Fruit fly (Drosophila melanogaster) whole organism, embryonic: ENCODE data around the gene CG42828.

ENCODE experiments used
- CG10274 ChIP-seq: fragments of 200-800 bp; sonication (Bioruptor generic); optimal IDR thresholded peaks from 3 replicates; lab custom pipeline; 2017; ENCODE audit warnings: missing biosample characterization, mild to moderate bottlenecking, missing genetic modification characterization
- CG10565 ChIP-seq: fragments of 200-800 bp; sonication (Bioruptor generic); optimal IDR thresholded peaks from 3 replicates; lab custom pipeline; 2016; ENCODE audit warnings: missing biosample characterization, mild to moderate bottlenecking, missing genetic modification characterization
- CG12391 ChIP-seq: fragments of 200-800 bp; sonication (Bioruptor generic); optimal IDR thresholded peaks from 3 replicates; lab custom pipeline; 2018; ENCODE audit warnings: missing biosample characterization, mild to moderate bottlenecking, missing genetic modification characterization, moderate library complexity
- CG12659 ChIP-seq: fragments of 200-800 bp; sonication (Bioruptor generic); optimal IDR thresholded peaks from 3 replicates; lab custom pipeline; 2017; ENCODE audit warnings: mild to moderate bottlenecking, missing biosample characterization, missing genetic modification reagents, missing genetic modification characterization
- CG13775 ChIP-seq: fragments of 200-800 bp; sonication (Bioruptor generic); optimal IDR thresholded peaks from 3 replicates; lab custom pipeline; 2017; ENCODE audit warnings: missing biosample characterization, mild to moderate bottlenecking, missing genetic modification characterization
- CG14050 ChIP-seq: fragments of 200-800 bp; sonication (Bioruptor generic); IDR thresholded peaks from 3 replicates; pipeline ENCODE4 v1.3.6; 2022; ENCODE audit warnings: missing biosample characterization, missing genetic modification characterization
- CG17186 ChIP-seq: fragments of 200-800 bp; sonication (Bioruptor generic); optimal IDR thresholded peaks from 3 replicates; lab custom pipeline; 2017; ENCODE audit warnings: missing biosample characterization, missing genetic modification reagents, missing genetic modification characterization
- CG18262 ChIP-seq: fragments of 200-800 bp; optimal IDR thresholded peaks from 3 replicates; lab custom pipeline; 2019; ENCODE audit warnings: missing biosample characterization, mild to moderate bottlenecking, missing genetic modification characterization, moderate library complexity
- CG2120 ChIP-seq: fragments of 200-800 bp; sonication (Bioruptor generic); optimal IDR thresholded peaks from 3 replicates; lab custom pipeline; 2016; ENCODE audit warnings: missing biosample characterization, missing genetic modification characterization
- CG31224 ChIP-seq: fragments of 200-800 bp; sonication (Bioruptor generic); IDR thresholded peaks from 2 replicates; pipeline ENCODE4 v1.3.6; 2022; ENCODE audit warnings: missing biosample characterization, missing genetic modification characterization
- CG32767 ChIP-seq: fragments of 200-800 bp; sonication (Bioruptor generic); IDR thresholded peaks from 2 replicates; pipeline ENCODE4 v1.3.6; 2022; ENCODE audit warnings: missing biosample characterization, missing genetic modification characterization
- CG3407 ChIP-seq: fragments of 200-800 bp; sonication (Bioruptor generic); optimal IDR thresholded peaks from 2 replicates; lab custom pipeline; 2018; ENCODE audit warnings: missing biosample characterization, mild to moderate bottlenecking, missing genetic modification characterization
- CG4328 ChIP-seq: fragments of 200-800 bp; sonication (Bioruptor generic); optimal IDR thresholded peaks from 3 replicates; lab custom pipeline; 2017; ENCODE audit warnings: missing biosample characterization, missing genetic modification reagents, missing genetic modification characterization
- CG43689 ChIP-seq: fragments of 200-800 bp; sonication (Bioruptor generic); IDR thresholded peaks from 2 replicates; pipeline ENCODE4 v1.3.6; 2022; ENCODE audit warnings: missing biosample characterization, missing genetic modification characterization
- CG5180 ChIP-seq: fragments of 200-800 bp; sonication (Bioruptor generic); optimal IDR thresholded peaks from 3 replicates; lab custom pipeline; 2017; ENCODE audit warnings: missing biosample characterization, missing genetic modification characterization, mild to moderate bottlenecking, moderate library complexity, missing genetic modification reagents
- CG6765 ChIP-seq: fragments of 200-800 bp; sonication (Bioruptor generic); optimal IDR thresholded peaks from 3 replicates; lab custom pipeline; 2017; ENCODE audit warnings: missing biosample characterization, mild to moderate bottlenecking, missing genetic modification characterization
- CG9609 ChIP-seq: fragments of 200-800 bp; sonication (Bioruptor generic); optimal IDR thresholded peaks from 3 replicates; lab custom pipeline; 2016; ENCODE audit warnings: missing biosample characterization, missing genetic modification characterization
- CG9876 ChIP-seq: fragments of 200-800 bp; sonication (Bioruptor generic); optimal IDR thresholded peaks from 2 replicates; lab custom pipeline; 2016; ENCODE audit warnings: missing biosample characterization, missing genetic modification characterization
- GATAe ChIP-seq: fragments of 200-800 bp; sonication (Bioruptor generic); conservative IDR thresholded peaks from 2 replicates; pipeline ENCODE4 v1.3.6; 2022; ENCODE audit warnings: missing biosample characterization, missing genetic modification characterization
- HLHmδ ChIP-seq: fragments of 200-800 bp; sonication (Bioruptor generic); optimal IDR thresholded peaks from 2 replicates; lab custom pipeline; 2018; ENCODE audit warnings: missing biosample characterization, mild to moderate bottlenecking, missing genetic modification characterization, moderate library complexity
- Kr ChIP-seq: fragments of 200-800 bp; sonication (Bioruptor generic); optimal IDR thresholded peaks from 2 replicates; lab custom pipeline; 2017; ENCODE audit warnings: missing biosample characterization, mild to moderate bottlenecking, missing genetic modification characterization
- Lhr ChIP-seq: fragments of 200-800 bp; sonication (Bioruptor generic); optimal IDR thresholded peaks from 3 replicates; lab custom pipeline; 2017; ENCODE audit warnings: mild to moderate bottlenecking, missing biosample characterization, missing genetic modification reagents, missing genetic modification characterization
- NfI ChIP-seq: fragments of 200-800 bp; sonication (Bioruptor generic); optimal IDR thresholded peaks from 3 replicates; lab custom pipeline; 2018; ENCODE audit warnings: missing biosample characterization, mild to moderate bottlenecking, missing genetic modification characterization, moderate library complexity
- Sry-β ChIP-seq: fragments of 200-800 bp; sonication (Bioruptor generic); optimal IDR thresholded peaks from 2 replicates; lab custom pipeline; 2018; ENCODE audit warnings: missing biosample characterization, mild to moderate bottlenecking, missing genetic modification characterization, moderate library complexity
- Taf1 ChIP-seq: fragments of 200-800 bp; sonication (Bioruptor generic); IDR thresholded peaks from 2 replicates; pipeline ENCODE4 v1.3.6; 2022; ENCODE audit warnings: missing biosample characterization, missing genetic modification characterization
- Trl ChIP-seq, 3 experiments: fragments of >200 bp in 2 of 3; fragments of 200-800 bp in 1 of 3; sonication (Bioruptor generic) in 1 of 3; optimal IDR thresholded peaks; 2 replicates in 1 of 3; 3 replicates in 2 of 3; lab custom pipeline; 2016 to 2017; ENCODE audit warnings: missing biosample characterization in 1 of 3, missing genetic modification characterization in 1 of 3
- ac ChIP-seq: fragments of 200-800 bp; sonication (Bioruptor generic); optimal IDR thresholded peaks from 3 replicates; lab custom pipeline; 2017; ENCODE audit warnings: missing biosample characterization, mild to moderate bottlenecking, missing genetic modification characterization
- aop ChIP-seq: fragments of 200-800 bp; sonication (Bioruptor generic); IDR thresholded peaks from 2 replicates; pipeline ENCODE4 v1.3.6; 2022; ENCODE audit warnings: missing biosample characterization, missing genetic modification characterization
- ase ChIP-seq: fragments of 200-800 bp; sonication (Bioruptor generic); IDR thresholded peaks from 3 replicates; pipeline ENCODE4 v1.3.6; 2022; ENCODE audit warnings: missing biosample characterization, missing genetic modification characterization
- az2 ChIP-seq: fragments of 200-800 bp; sonication (Bioruptor generic); optimal IDR thresholded peaks from 3 replicates; lab custom pipeline; 2016; ENCODE audit warnings: missing biosample characterization, missing genetic modification characterization
- bab2 ChIP-seq: fragments of 200-800 bp; sonication (Bioruptor generic); optimal IDR thresholded peaks from 2 replicates; lab custom pipeline; 2016; ENCODE audit warnings: missing biosample characterization, missing genetic modification characterization
- bsh ChIP-seq, 2 experiments: fragments of 200-800 bp; sonication (Bioruptor generic); optimal IDR thresholded peaks; 2 replicates each; lab custom pipeline; 2017 to 2018; ENCODE audit warnings: mild to moderate bottlenecking in 2 of 2, missing biosample characterization in 2 of 2, missing genetic modification characterization in 2 of 2, moderate library complexity in 1 of 2
- crc ChIP-seq: fragments of 200-800 bp; sonication (Bioruptor generic); optimal IDR thresholded peaks from 2 replicates; lab custom pipeline; 2016; ENCODE audit warnings: missing biosample characterization, missing genetic modification characterization
- crp ChIP-seq, 2 experiments: fragments of 200-800 bp; sonication (Bioruptor generic); optimal IDR thresholded peaks; 2 replicates in 1 of 2; 3 replicates in 1 of 2; lab custom pipeline; 2017; ENCODE audit warnings: missing biosample characterization in 2 of 2, missing genetic modification characterization in 2 of 2, mild to moderate bottlenecking in 1 of 2, moderate library complexity in 1 of 2
- dimm ChIP-seq: fragments of 200-800 bp; sonication (Bioruptor generic); IDR thresholded peaks from 2 replicates; pipeline ENCODE4 v1.3.6; 2022; ENCODE audit warnings: missing biosample characterization, missing genetic modification characterization
- fd3F ChIP-seq: fragments of 200-800 bp; sonication (Bioruptor generic); optimal IDR thresholded peaks from 2 replicates; lab custom pipeline; 2018; ENCODE audit warnings: missing biosample characterization, mild to moderate bottlenecking, missing genetic modification characterization, moderate library complexity
- ham ChIP-seq: fragments of 200-800 bp; sonication (Bioruptor generic); IDR thresholded peaks from 2 replicates; pipeline ENCODE4 v1.3.6; 2022; ENCODE audit warnings: missing biosample characterization, missing genetic modification characterization
- her ChIP-seq: fragments of 200-800 bp; sonication (Bioruptor generic); optimal IDR thresholded peaks from 2 replicates; lab custom pipeline; 2016; ENCODE audit warnings: missing biosample characterization, missing genetic modification characterization
- jigr1 ChIP-seq: fragments of 200-800 bp; sonication (Bioruptor generic); IDR thresholded peaks from 3 replicates; pipeline ENCODE4 v1.3.6; 2022; ENCODE audit warnings: missing biosample characterization, missing genetic modification characterization
- mirr ChIP-seq: fragments of 200-800 bp; sonication (Bioruptor generic); optimal IDR thresholded peaks from 3 replicates; lab custom pipeline; 2018; ENCODE audit warnings: missing biosample characterization, mild to moderate bottlenecking, missing genetic modification characterization
- oc ChIP-seq: fragments of 200-800 bp; sonication (Bioruptor generic); optimal IDR thresholded peaks from 2 replicates; lab custom pipeline; 2018; ENCODE audit warnings: missing biosample characterization, mild to moderate bottlenecking, missing genetic modification characterization, moderate library complexity
- onecut ChIP-seq: fragments of 200-800 bp; sonication (Bioruptor generic); IDR thresholded peaks from 2 replicates; pipeline ENCODE4 v1.3.6; 2022; ENCODE audit warnings: missing biosample characterization, missing genetic modification characterization
- pan ChIP-seq, 4 experiments: fragments of >200 bp in 3 of 4; fragments of 200-800 bp in 1 of 4; sonication (Bioruptor generic) in 1 of 4; optimal IDR thresholded peaks in 3 of 4; IDR thresholded peaks in 1 of 4; 2 replicates each; pipeline versions ENCODE4 v1.3.6 to Lab custom; 2017 to 2022; ENCODE audit warnings: missing biosample characterization in 2 of 4, missing genetic modification characterization in 2 of 4, mixed read lengths in 1 of 4
- prd ChIP-seq, 3 experiments: fragments of >200 bp in 2 of 3; fragments of 200-800 bp in 1 of 3; sonication (Bioruptor generic) in 1 of 3; optimal IDR thresholded peaks in 2 of 3; IDR thresholded peaks in 1 of 3; 2 replicates in 2 of 3; 3 replicates in 1 of 3; pipeline versions ENCODE4 v1.3.6 to Lab custom; 2017 to 2022; ENCODE audit warnings: missing biosample characterization in 1 of 3, missing genetic modification characterization in 1 of 3
- sim ChIP-seq: fragments of 200-800 bp; sonication (Bioruptor generic); IDR thresholded peaks from 2 replicates; pipeline ENCODE4 v1.3.6; 2022; ENCODE audit warnings: missing biosample characterization, missing genetic modification characterization
- sna ChIP-seq: fragments of 200-800 bp; sonication (Bioruptor generic); IDR thresholded peaks from 2 replicates; pipeline ENCODE4 v1.3.6; 2022; ENCODE audit warnings: missing biosample characterization, missing genetic modification characterization; ENCODE audit not compliant: partially characterized antibody
- stwl ChIP-seq: fragments of 200-800 bp; sonication (Bioruptor generic); optimal IDR thresholded peaks from 3 replicates; lab custom pipeline; 2018; ENCODE audit warnings: missing biosample characterization, mild to moderate bottlenecking, missing genetic modification characterization, moderate library complexity
- usp ChIP-seq: fragments of >200 bp; optimal IDR thresholded peaks from 2 replicates; lab custom pipeline; 2017; ENCODE audit warnings: missing biosample characterization, missing genetic modification characterization
- wek ChIP-seq: fragments of 200-800 bp; sonication (Bioruptor generic); optimal IDR thresholded peaks from 3 replicates; lab custom pipeline; 2018; ENCODE audit warnings: missing biosample characterization, mild to moderate bottlenecking, missing genetic modification characterization, moderate library complexity

Gene CG42828

DNA sequence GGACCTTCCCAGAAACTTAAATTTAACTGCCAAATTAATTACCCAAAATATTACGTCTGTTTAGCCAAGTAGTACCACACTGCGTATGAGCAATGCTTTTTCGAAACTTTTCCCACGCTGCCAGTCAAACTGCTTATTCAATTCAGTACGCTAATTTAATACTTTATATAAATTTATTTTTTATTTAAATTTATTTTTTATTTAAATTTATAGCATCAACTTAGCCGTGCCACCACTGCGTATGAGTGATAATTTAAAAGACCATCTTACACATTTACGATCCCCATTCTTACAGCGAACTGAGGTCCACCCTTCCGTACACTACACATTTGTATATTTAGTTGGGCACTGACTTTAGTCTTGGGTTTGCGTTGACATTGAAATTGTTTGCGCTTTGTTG, 37.9 kb upstream of the CG42828 start (continued):
- no peak for TF ChIP-seq wek (GFP tag; lab: Kevin White, UChicago)
- TF ChIP-seq GATAe (GFP tag; lab: Robert Waterston, UW) = peak; percentile 24; the same call in 1 of the 2 replicates
- TF ChIP-seq mirr = peak; percentile 34
- peak; percentile 78 for TF ChIP-seq CG4328 (GFP tag; lab: Kevin White, UChicago)
- TF ChIP-seq CG14050 (GFP tag; lab: Robert Waterston, UW) = peak; percentile 35; the same call in 2 of the 3 replicates
- TF ChIP-seq pan (optimal IDR thresholded peaks at IDR 0.05; lab: Kevin White, UChicago) = no peak
- peak in 1 of 2 experiments; percentile 48 for TF ChIP-seq pan (GFP tag; optimal IDR thresholded peaks at IDR 0.05 in 1 of 2, IDR thresholded peaks at IDR 0.05 in 1 of 2)
- peak; percentile 70; the same call in 1 of the 2 replicates for TF ChIP-seq CG32767 (GFP tag; lab: Robert Waterston, UW)
- TF ChIP-seq CG12391 = peak; percentile 78
- no peak for TF ChIP-seq her
- TF ChIP-seq CG13775 (GFP tag; lab: Kevin White, UChicago) = peak; percentile 83
- no peak for TF ChIP-seq crp (GFP tag; optimal IDR thresholded peaks at IDR 0.05; lab: Kevin White, UChicago)
- no peak for TF ChIP-seq CG9876 (GFP tag; lab: Kevin White, UChicago)
- TF ChIP-seq CG2120 (GFP tag; lab: Kevin White, UChicago) = peak; percentile 75
- peak; percentile 54 for TF ChIP-seq az2 (GFP tag; lab: Kevin White, UChicago)
- TF ChIP-seq CG31224 (GFP tag; lab: Robert Waterston, UW) = peak; percentile 76
- TF ChIP-seq oc (tag; lab: Kevin White, UChicago) = no peak
- no peak for TF ChIP-seq HLHmδ (GFP tag; lab: Kevin White, UChicago)
- peak; percentile 18 for TF ChIP-seq Sry-β (GFP tag; lab: Kevin White, UChicago)
- peak; percentile 50 for TF ChIP-seq CG18262 (tag; lab: Kevin White, UChicago)
- TF ChIP-seq usp (GFP tag; lab: Kevin White, UChicago) = no peak
- peak; percentile 73 for TF ChIP-seq CG10274 (GFP tag; lab: Kevin White, UChicago)
- TF ChIP-seq sna = no peak
- no peak for TF ChIP-seq ase (GFP tag; lab: Robert Waterston, UW)
- TF ChIP-seq sim (GFP tag; lab: Robert Waterston, UW) = no peak
- TF ChIP-seq Taf1 (GFP tag; lab: Robert Waterston, UW) = peak; percentile 60; the same call in 1 of the 2 replicates
- TF ChIP-seq jigr1 = no peak
- no peak for TF ChIP-seq Trl (optimal IDR thresholded peaks at IDR 0.05; lab: Kevin White, UChicago)
- TF ChIP-seq Trl (GFP tag; optimal IDR thresholded peaks at IDR 0.05; lab: Kevin White, UChicago) = no peak
- TF ChIP-seq CG17186 = no peak
- TF ChIP-seq CG43689 (GFP tag; lab: Robert Waterston, UW) = no peak
- TF ChIP-seq fd3F (GFP tag; lab: Kevin White, UChicago) = peak; percentile 78
- TF ChIP-seq aop (GFP tag; lab: Robert Waterston, UW) = no peak
- no peak for TF ChIP-seq prd (optimal IDR thresholded peaks at IDR 0.05; lab: Kevin White, UChicago)
- TF ChIP-seq prd (GFP tag; IDR thresholded peaks at IDR 0.05; lab: Robert Waterston, UW) = peak; percentile 52; the same call in 2 of the 3 replicates
- peak; percentile 47; the same call in 1 of the 2 replicates for TF ChIP-seq ham (GFP tag; lab: Robert Waterston, UW)
- no peak for TF ChIP-seq Lhr (GFP tag; lab: Kevin White, UChicago)
- no peak for TF ChIP-seq stwl
- TF ChIP-seq CG9609 = no peak
- TF ChIP-seq bab2 = no peak
- TF ChIP-seq crc = no peak
- TF ChIP-seq ac (GFP tag; lab: Kevin White, UChicago) = peak; percentile 12
- TF ChIP-seq CG6765 (GFP tag; lab: Kevin White, UChicago) = peak; percentile 89
- TF ChIP-seq Kr = no peak
- TF ChIP-seq CG12659 (GFP tag; lab: Kevin White, UChicago) = peak; percentile 86
- TF ChIP-seq bsh (GFP tag; optimal IDR thresholded peaks at IDR 0.05; lab: Kevin White, UChicago) = peak; percentile 59 to 69
- no peak for TF ChIP-seq CG10565 (GFP tag; lab: Kevin White, UChicago)
- TF ChIP-seq onecut (GFP tag; lab: Robert Waterston, UW) = peak; percentile 5; the same call in 1 of the 2 replicates
- peak; percentile 31 for TF ChIP-seq CG5180 (GFP tag; lab: Kevin White, UChicago)
- no peak for TF ChIP-seq CG3407 (GFP tag; lab: Kevin White, UChicago)
- peak; percentile 85 for TF ChIP-seq NfI (GFP tag; lab: Kevin White, UChicago)
- no peak for TF ChIP-seq dimm (GFP tag; lab: Robert Waterston, UW)
